Worm (Caenorhabditis elegans) whole organism, L1 larva: ENCODE data around the gene nhr-146.

Experiments used
- hpl-2 ChIP-seq: fragments of 150-350 bp; optimal IDR thresholded peaks from 2 replicates; lab custom pipeline; 2014; ENCODE audit warnings: missing biosample characterization, missing genetic modification reagents, missing genetic modification characterization
- isw-1 ChIP-seq: fragments of 200-800 bp; sonication (Bioruptor generic); IDR thresholded peaks from 2 replicates; pipeline ENCODE4 v1.3.6; 2022; ENCODE audit warnings: missing genetic modification characterization, missing compliant biosample characterization
- lir-3 ChIP-seq: sonication (generic microtip); optimal IDR thresholded peaks from 2 replicates; lab custom pipeline; 2016; ENCODE audit warnings: mild to moderate bottlenecking, missing genetic modification characterization, moderate library complexity, missing compliant biosample characterization; ENCODE audit not compliant: poor library complexity
- mep-1 ChIP-seq: fragments of 150-350 bp; optimal IDR thresholded peaks from 2 replicates; lab custom pipeline; 2014; ENCODE audit warnings: missing biosample characterization, missing genetic modification characterization
- pax-3 ChIP-seq: fragments of 200-800 bp; sonication (Bioruptor generic); optimal IDR thresholded peaks from 2 replicates; lab custom pipeline; 2018; ENCODE audit warnings: mild to moderate bottlenecking, missing genetic modification characterization, moderate library complexity, missing compliant biosample characterization
- rnt-1 ChIP-seq: sonication (generic microtip); optimal IDR thresholded peaks from 2 replicates; lab custom pipeline; 2016; ENCODE audit warnings: mild to moderate bottlenecking, missing genetic modification characterization, moderate library complexity, missing compliant biosample characterization
- xbp-1 ChIP-seq: sonication (generic microtip); optimal IDR thresholded peaks from 2 replicates; lab custom pipeline; 2016; ENCODE audit warnings: missing genetic modification characterization, missing compliant biosample characterization

nhr-146 gene

DNA sequence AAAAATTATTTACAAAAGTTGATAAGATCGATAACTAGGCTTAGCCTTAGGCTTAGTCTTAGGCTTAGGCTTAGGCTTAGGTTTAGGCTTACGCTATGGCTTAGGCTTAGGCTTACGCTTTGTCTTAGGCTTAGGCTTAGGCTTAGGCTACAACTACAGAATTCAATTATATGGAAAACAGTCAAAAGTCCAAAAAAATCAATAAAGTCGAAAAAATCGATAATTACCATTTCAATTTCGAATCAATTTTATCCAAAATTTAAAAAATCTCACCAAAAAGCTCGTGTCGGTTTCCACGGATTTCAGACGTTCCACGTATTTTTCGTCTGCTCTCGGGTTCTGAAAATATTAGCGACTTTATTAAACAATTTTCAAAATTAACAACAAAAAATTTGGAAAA lies 50.3 kb downstream of the nhr-146 start:
- TF ChIP-seq hpl-2 (GFP tag; lab: Kevin White, UChicago) = no peak
- TF ChIP-seq mep-1 = no peak
- no peak for TF ChIP-seq pax-3
- TF ChIP-seq lir-3 = no peak

DNA sequence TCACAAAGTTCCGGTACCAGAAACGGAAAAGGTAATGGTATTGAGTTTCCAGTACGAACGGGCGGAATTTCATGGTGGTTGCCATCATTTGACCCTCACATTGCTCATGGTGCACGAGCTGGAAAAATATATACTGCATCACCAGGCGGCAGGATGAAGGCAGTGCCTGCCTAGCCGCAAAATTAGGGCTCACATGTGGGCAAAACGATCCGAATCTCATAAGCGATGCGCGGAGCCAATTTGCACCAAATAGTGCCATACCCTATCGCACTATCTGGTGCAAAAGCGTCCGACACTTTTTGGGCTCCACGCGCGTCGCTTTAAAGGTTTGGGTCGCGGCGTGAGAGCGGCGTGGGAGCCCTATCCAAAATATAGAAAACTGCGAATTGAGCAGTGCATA lies 52.6 kb downstream of the nhr-146 start:
- TF ChIP-seq rnt-1 (tag; lab: Kevin White, UChicago) (no peak), xbp-1 (tag; lab: Kevin White, UChicago) (no peak), isw-1 (no peak)
